Worm (Caenorhabditis elegans) whole organism, L2 larva: ENCODE measurements around the gene F59E12.8.

ENCODE experiments used
- C34F6.9 ChIP-seq: fragments of 150-350 bp; optimal IDR thresholded peaks from 2 replicates; lab custom pipeline; 2014; ENCODE audit warnings: missing biosample characterization, missing genetic modification characterization
- F13H6.1 ChIP-seq: sonication (generic microtip); optimal IDR thresholded peaks from 2 replicates; lab custom pipeline; 2016; ENCODE audit warnings: missing genetic modification characterization, missing compliant biosample characterization
- R02D3.7 ChIP-seq: fragments of 150-350 bp; optimal IDR thresholded peaks from 2 replicates; lab custom pipeline; 2014; ENCODE audit warnings: missing biosample characterization, missing genetic modification characterization
- Y55F3AM.14 ChIP-seq: fragments of 200-800 bp; sonication (Bioruptor generic); optimal IDR thresholded peaks from 2 replicates; lab custom pipeline; 2018; ENCODE audit warnings: mild to moderate bottlenecking, missing genetic modification characterization, missing compliant biosample characterization
- ZK546.5 ChIP-seq: sonication (generic microtip); optimal IDR thresholded peaks from 2 replicates; lab custom pipeline; 2017; ENCODE audit warnings: missing biosample characterization, missing genetic modification characterization
- alr-1 ChIP-seq: fragments of 150-350 bp; optimal IDR thresholded peaks from 2 replicates; lab custom pipeline; 2014; ENCODE audit warnings: missing biosample characterization, missing genetic modification characterization
- ama-1 ChIP-seq: fragments of 150-350 bp; optimal IDR thresholded peaks from 2 replicates; lab custom pipeline; 2018; ENCODE audit warnings: inconsistent platforms
- blmp-1 ChIP-seq: sonication (generic microtip); optimal IDR thresholded peaks from 2 replicates; lab custom pipeline; 2017; ENCODE audit warnings: missing genetic modification characterization, mild to moderate bottlenecking, missing compliant biosample characterization, antibody characterized with exemption, moderate library complexity; ENCODE audit not compliant: insufficient read depth
- ceh-16 ChIP-seq: fragments of 150-350 bp; optimal IDR thresholded peaks from 2 replicates; lab custom pipeline; 2014; ENCODE audit warnings: missing biosample characterization, missing genetic modification characterization
- ceh-82 ChIP-seq: fragments of 150-350 bp; optimal IDR thresholded peaks from 2 replicates; lab custom pipeline; 2014; ENCODE audit warnings: missing biosample characterization, missing genetic modification characterization
- crh-2 ChIP-seq: sonication (generic microtip); optimal IDR thresholded peaks from 2 replicates; lab custom pipeline; 2017; ENCODE audit warnings: missing biosample characterization, missing genetic modification characterization
- elt-1 ChIP-seq: fragments of 150-350 bp; optimal IDR thresholded peaks from 2 replicates; lab custom pipeline; 2014; ENCODE audit warnings: missing biosample characterization, missing genetic modification characterization
- elt-3 ChIP-seq: sonication (generic microtip); optimal IDR thresholded peaks from 2 replicates; lab custom pipeline; 2017; ENCODE audit warnings: missing biosample characterization, missing genetic modification characterization
- fos-1 ChIP-seq: fragments of 150-350 bp; optimal IDR thresholded peaks from 2 replicates; lab custom pipeline; 2014; ENCODE audit warnings: missing biosample characterization, missing genetic modification characterization
- gmeb-1 ChIP-seq: fragments of 150-350 bp; optimal IDR thresholded peaks from 2 replicates; lab custom pipeline; 2014; ENCODE audit warnings: missing biosample characterization, missing genetic modification characterization
- lin-11 ChIP-seq: fragments of 150-350 bp; sonication (generic microtip); optimal IDR thresholded peaks from 2 replicates; lab custom pipeline; 2014; ENCODE audit warnings: missing biosample characterization, missing genetic modification characterization, inconsistent platforms, mixed read lengths
- lin-13 ChIP-seq: fragments of 150-350 bp; optimal IDR thresholded peaks from 2 replicates; lab custom pipeline; 2014; ENCODE audit warnings: missing biosample characterization, missing genetic modification reagents, missing genetic modification characterization
- lin-39 ChIP-seq: fragments of 150-350 bp; optimal IDR thresholded peaks from 2 replicates; lab custom pipeline; 2014; ENCODE audit warnings: missing biosample characterization, missing genetic modification reagents, missing genetic modification characterization
- lsy-2 ChIP-seq, 2 experiments: fragments of 150-350 bp in 1 of 2; sonication (generic microtip) in 1 of 2; optimal IDR thresholded peaks; 2 replicates each; lab custom pipeline; 2014 to 2017; ENCODE audit warnings: missing biosample characterization in 2 of 2, missing genetic modification characterization in 2 of 2
- mbf-1 ChIP-seq: sonication (generic microtip); optimal IDR thresholded peaks from 2 replicates; lab custom pipeline; 2017; ENCODE audit warnings: missing biosample characterization, missing genetic modification characterization
- mdl-1 ChIP-seq, 2 experiments: fragments of 150-350 bp in 1 of 2; sonication (generic microtip) in 1 of 2; optimal IDR thresholded peaks; 2 replicates each; lab custom pipeline; 2017; ENCODE audit warnings: missing biosample characterization in 2 of 2, missing genetic modification characterization in 2 of 2
- nhr-10 ChIP-seq: sonication (generic microtip); optimal IDR thresholded peaks from 2 replicates; lab custom pipeline; 2017; ENCODE audit warnings: missing biosample characterization, missing genetic modification characterization
- nhr-11 ChIP-seq: fragments of 150-350 bp; optimal IDR thresholded peaks from 2 replicates; lab custom pipeline; 2014; ENCODE audit warnings: missing biosample characterization, missing genetic modification characterization
- nhr-21 ChIP-seq: fragments of 150-350 bp; optimal IDR thresholded peaks from 2 replicates; lab custom pipeline; 2014; ENCODE audit warnings: missing biosample characterization, missing genetic modification characterization
- nhr-23 ChIP-seq: fragments of 150-350 bp; optimal IDR thresholded peaks from 2 replicates; lab custom pipeline; 2014; ENCODE audit warnings: missing biosample characterization, missing genetic modification reagents, missing genetic modification characterization
- nhr-237 ChIP-seq: fragments of 150-350 bp; optimal IDR thresholded peaks from 2 replicates; lab custom pipeline; 2014; ENCODE audit warnings: missing biosample characterization, missing genetic modification characterization
- nhr-25 ChIP-seq: fragments of 150-350 bp; sonication (generic microtip); optimal IDR thresholded peaks from 3 replicates; lab custom pipeline; 2014; ENCODE audit warnings: missing biosample characterization, missing genetic modification characterization
- peb-1 ChIP-seq: fragments of 150-350 bp; optimal IDR thresholded peaks from 2 replicates; lab custom pipeline; 2014; ENCODE audit warnings: missing biosample characterization, missing genetic modification characterization
- sem-4 ChIP-seq: fragments of 150-350 bp; optimal IDR thresholded peaks from 2 replicates; lab custom pipeline; 2014; ENCODE audit warnings: missing biosample characterization, missing genetic modification reagents, missing genetic modification characterization
- skn-1 ChIP-seq: sonication (generic microtip); optimal IDR thresholded peaks from 2 replicates; lab custom pipeline; 2017; ENCODE audit warnings: missing biosample characterization, missing genetic modification characterization
- snpc-4 ChIP-seq: fragments of 150-350 bp; optimal IDR thresholded peaks from 2 replicates; lab custom pipeline; 2014; ENCODE audit warnings: missing biosample characterization, missing genetic modification characterization
- unc-39 ChIP-seq: fragments of 150-350 bp; optimal IDR thresholded peaks from 2 replicates; lab custom pipeline; 2014; ENCODE audit warnings: missing biosample characterization, missing genetic modification characterization
- unc-55 ChIP-seq: fragments of 150-350 bp; sonication (generic microtip); optimal IDR thresholded peaks from 3 replicates; lab custom pipeline; 2014; ENCODE audit warnings: missing biosample characterization, missing genetic modification reagents, missing genetic modification characterization
- unc-62 ChIP-seq: fragments of 150-350 bp; optimal IDR thresholded peaks from 2 replicates; lab custom pipeline; 2014; ENCODE audit warnings: missing biosample characterization, missing genetic modification reagents, missing genetic modification characterization
- zag-1 ChIP-seq: fragments of 150-350 bp; optimal IDR thresholded peaks from 2 replicates; lab custom pipeline; 2014; ENCODE audit warnings: missing biosample characterization, missing genetic modification characterization
- ztf-1 ChIP-seq: fragments of 200-800 bp; sonication (Bioruptor generic); conservative IDR thresholded peaks from 2 replicates; pipeline ENCODE4 v1.3.6; 2022; ENCODE audit warnings: missing genetic modification characterization, missing compliant biosample characterization

F59E12.8 gene

ce11 chrII:5592857-5593256 is 43.9 kb downstream of the F59E12.8 start:
- TF ChIP-seq ceh-16 (tag; lab: Kevin White, UChicago) (no peak), nhr-25 (tag; lab: Kevin White, UChicago) (no peak), ceh-82 (no peak), ZK546.5 (tag; lab: Kevin White, UChicago) (no peak), elt-3 (tag; lab: Kevin White, UChicago) (no peak), unc-39 (tag; lab: Kevin White, UChicago) (no peak), fos-1 (tag; lab: Kevin White, UChicago) (no peak), gmeb-1 (tag; lab: Kevin White, UChicago) (no peak), snpc-4 (tag; lab: Kevin White, UChicago) (no peak)
- TF ChIP-seq, all 48 proteins: peak for 0

ce11 chrII:5591558-5591957 is 45.2 kb downstream of the F59E12.8 start:
- TF ChIP-seq mbf-1 (tag; lab: Kevin White, UChicago) (no peak), skn-1 (tag; lab: Kevin White, UChicago) (no peak), nhr-21 (tag; lab: Kevin White, UChicago) (no peak), peb-1 (tag; lab: Kevin White, UChicago) (no peak), nhr-23 (tag; lab: Kevin White, UChicago) (no peak), ceh-16 (tag; lab: Kevin White, UChicago) (no peak), elt-1 (tag; lab: Kevin White, UChicago) (no peak), fos-1 (tag; lab: Kevin White, UChicago) (no peak), C34F6.9 (no peak), ZK546.5 (tag; lab: Kevin White, UChicago) (no peak), lin-13 (no peak), nhr-11 (tag; lab: Kevin White, UChicago) (no peak), unc-39 (tag; lab: Kevin White, UChicago) (no peak), lin-39 (tag; lab: Kevin White, UChicago) (no peak), zag-1 (tag; lab: Kevin White, UChicago) (no peak)

ce11 chrII:5589690-5590089 is 47.0 kb downstream of the F59E12.8 start, which contains the start of gene C17G10.13:
Gene C17G10.13, minus strand, starts transcription at chrII:5589790.
- TF ChIP-seq lin-13 (no peak), sem-4 (tag; lab: Kevin White, UChicago) (no peak), crh-2 (tag; lab: Kevin White, UChicago) (no peak), unc-55 (no peak), ceh-82 (no peak), C34F6.9 (no peak), fos-1 (tag; lab: Kevin White, UChicago) (no peak), nhr-237 (tag; lab: Kevin White, UChicago) (no peak), lin-11 (no peak), unc-62 (no peak), mdl-1 (tag; optimal IDR thresholded peaks at IDR 0.05; lab: Kevin White, UChicago) (no peak), blmp-1 (tag; lab: Kevin White, UChicago) (no peak), skn-1 (tag; lab: Kevin White, UChicago) (no peak), R02D3.7 (tag; lab: Kevin White, UChicago) (no peak), nhr-10 (tag; lab: Kevin White, UChicago) (no peak), zag-1 (tag; lab: Kevin White, UChicago) (no peak), elt-1 (tag; lab: Kevin White, UChicago) (no peak), elt-3 (tag; lab: Kevin White, UChicago) (no peak), nhr-21 (tag; lab: Kevin White, UChicago) (no peak)

ce11 chrII:5587794-5588193 is 48.9 kb downstream of the F59E12.8 start:
- TF ChIP-seq ama-1 (lab: Kevin White, UChicago) (no peak), peb-1 (tag; lab: Kevin White, UChicago) (no peak), alr-1 (tag; lab: Kevin White, UChicago) (no peak), lin-13 (no peak), ztf-1 (GFP tag; lab: Robert Waterston, UW) (no peak), F13H6.1 (tag; lab: Kevin White, UChicago) (no peak), Y55F3AM.14 (no peak), fos-1 (tag; lab: Kevin White, UChicago) (no peak), lsy-2 (tag; optimal IDR thresholded peaks at IDR 0.05; lab: Kevin White, UChicago) (no peak), R02D3.7 (tag; lab: Kevin White, UChicago) (no peak), nhr-11 (tag; lab: Kevin White, UChicago) (no peak), elt-1 (tag; lab: Kevin White, UChicago) (no peak)
